Fruit fly (Drosophila melanogaster): ENCODE data around the gene CG8534.

DNA sequence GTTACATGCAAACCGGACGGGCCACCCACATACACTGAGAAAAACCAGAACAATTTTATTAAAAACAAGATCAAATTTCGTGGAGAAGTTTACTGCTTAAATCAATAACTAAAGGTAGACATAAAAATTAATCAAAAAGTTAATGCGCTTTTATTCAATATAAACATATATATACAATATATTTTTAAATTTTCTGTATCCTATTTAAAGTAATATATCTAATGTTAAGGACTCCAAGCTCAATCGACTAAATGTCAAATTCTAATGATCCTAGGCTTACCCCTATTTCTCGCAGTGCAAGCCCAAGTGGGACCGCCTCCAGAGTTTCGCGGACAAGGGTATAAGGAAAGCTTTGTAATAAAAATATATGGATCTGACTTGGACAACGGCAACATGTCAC lies 45.2 kb downstream of the CG8534 start:
- TF ChIP-seq Sox14 (GFP tag; optimal IDR thresholded peaks at IDR 0.05) (no peak), Ets21C (GFP tag; optimal IDR thresholded peaks at IDR 0.05) (no peak), CG10631 (GFP tag; optimal IDR thresholded peaks at IDR 0.05) (peak; percentile 5), Met (GFP tag; optimal IDR thresholded peaks at IDR 0.05) (no peak), lz (GFP tag; optimal IDR thresholded peaks at IDR 0.05) (no peak), Eip75B (GFP tag; optimal IDR thresholded peaks at IDR 0.05) (no peak), CG3919 (GFP tag; optimal IDR thresholded peaks at IDR 0.05) (no peak), CG3032 (tag; optimal IDR thresholded peaks at IDR 0.05) (no peak), OdsH (GFP tag; optimal IDR thresholded peaks at IDR 0.05) (no peak)
